Fruit fly (Drosophila melanogaster) whole organism, pupa: Measurements from ENCODE around the gene path.

ENCODE experiments used
- CG15710 ChIP-seq: fragments of 200-800 bp; sonication (Bioruptor generic); optimal IDR thresholded peaks from 2 replicates; lab custom pipeline; 2018; ENCODE audit warnings: missing biosample characterization, mild to moderate bottlenecking, missing genetic modification characterization, moderate library complexity
- CG32121 ChIP-seq: fragments of 200-800 bp; sonication (Bioruptor generic); IDR thresholded peaks from 2 replicates; pipeline ENCODE4 v1.3.6; 2022; ENCODE audit warnings: missing biosample characterization, missing genetic modification characterization
- CG4496 ChIP-seq: fragments of 200-800 bp; sonication (Bioruptor generic); IDR thresholded peaks from 3 replicates; pipeline ENCODE4 v1.3.6; 2022; ENCODE audit warnings: missing biosample characterization, missing genetic modification characterization
- EcR ChIP-seq: fragments of 200-800 bp; sonication (Bioruptor generic); optimal IDR thresholded peaks from 3 replicates; lab custom pipeline; 2019; ENCODE audit warnings: missing biosample characterization, missing genetic modification characterization, mild to moderate bottlenecking, moderate library complexity, missing genetic modification reagents
- Ets98B ChIP-seq: fragments of 200-800 bp; sonication (Bioruptor generic); IDR thresholded peaks from 2 replicates; pipeline ENCODE4 v1.3.6; 2022; ENCODE audit warnings: missing biosample characterization, missing genetic modification characterization
- Snoo ChIP-seq: fragments of 200-800 bp; sonication (Bioruptor generic); optimal IDR thresholded peaks from 3 replicates; lab custom pipeline; 2017; ENCODE audit warnings: missing biosample characterization, mild to moderate bottlenecking, missing genetic modification characterization, inconsistent platforms

Gene path

dm6 chr3L:9446731-9447238 lies 58.3 kb downstream of the path start, which contains the start of gene CG3529:
Gene CG3529, plus strand, starts transcription at chr3L:9446864.
- TF ChIP-seq Ets98B (0 out of 2 replicates have a peak, but pooled peaks have one; percentile 15), CG32121 (GFP tag; lab: Robert Waterston, UW) (0 out of 2 replicates have a peak, but pooled peaks have one; percentile 22), EcR (GFP tag; lab: Kevin White, UChicago) (peak; percentile 29), CG15710 (tag; lab: Kevin White, UChicago) (peak; percentile 33), Snoo (no peak), CG4496 (GFP tag; lab: Robert Waterston, UW) (no peak)
